Fruit fly (Drosophila melanogaster) whole organism, wandering third instar larva: Measurements from ENCODE around the gene CG43400.

Experiments used
- Abd-B ChIP-seq: fragments of >200 bp; optimal IDR thresholded peaks from 2 replicates; lab custom pipeline; 2017; ENCODE audit warnings: missing biosample characterization, missing genetic modification characterization
- HLH106 ChIP-seq: fragments of 200-800 bp; optimal IDR thresholded peaks from 3 replicates; lab custom pipeline; 2019; ENCODE audit warnings: missing biosample characterization, mild to moderate bottlenecking, missing genetic modification characterization, moderate library complexity
- Vsx2 ChIP-seq: fragments of 200-300, 225-300 bp; sonication (Bioruptor generic); optimal IDR thresholded peaks from 2 replicates; lab custom pipeline; 2018; ENCODE audit warnings: missing biosample characterization, missing genetic modification characterization; ENCODE audit not compliant: partially characterized antibody
- dsf ChIP-seq: sonication (Bioruptor generic); optimal IDR thresholded peaks from 2 replicates; lab custom pipeline; 2016; ENCODE audit warnings: missing biosample characterization, missing genetic modification characterization, borderline replicate concordance
- ey ChIP-seq: fragments of 200-800 bp; sonication (Bioruptor generic); optimal IDR thresholded peaks from 2 replicates; lab custom pipeline; 2016; ENCODE audit warnings: missing biosample characterization, missing genetic modification characterization
- fru ChIP-seq: fragments of 200-800 bp; sonication (Bioruptor generic); optimal IDR thresholded peaks from 3 replicates; lab custom pipeline; 2016; ENCODE audit warnings: missing biosample characterization, mild to moderate bottlenecking, missing genetic modification characterization
- pan ChIP-seq: fragments of >200 bp; optimal IDR thresholded peaks from 2 replicates; lab custom pipeline; 2017
- rgr ChIP-seq: fragments of 200-800 bp; sonication (Bioruptor generic); optimal IDR thresholded peaks from 3 replicates; lab custom pipeline; 2016; ENCODE audit warnings: missing biosample characterization, mild to moderate bottlenecking, missing genetic modification characterization

dm6 chr2L:8451497-8451896 is 39.0 kb upstream of the CG43400 start:
- TF ChIP-seq HLH106 (tag; lab: Kevin White, UChicago): no peak
- TF ChIP-seq Abd-B (GFP tag; lab: Kevin White, UChicago): no peak
- no peak for TF ChIP-seq rgr (GFP tag; lab: Kevin White, UChicago)
- no peak for TF ChIP-seq fru (GFP tag; lab: Kevin White, UChicago)
- no peak for TF ChIP-seq dsf
- no peak for TF ChIP-seq pan
- TF ChIP-seq ey (GFP tag; lab: Kevin White, UChicago): no peak
- TF ChIP-seq Vsx2 (GFP tag; lab: Kevin White, UChicago): no peak
